Worm (Caenorhabditis elegans) whole organism, midembryonic: ENCODE measurements around the gene ZK1240.5.

Experiments used
- cog-1 ChIP-seq: sonication (generic microtip); optimal IDR thresholded peaks from 2 replicates; lab custom pipeline; 2016; ENCODE audit warnings: missing genetic modification characterization, missing compliant biosample characterization
- flt-1 ChIP-seq: fragments of 200-800 bp; sonication (Bioruptor generic); IDR thresholded peaks from 2 replicates; pipeline ENCODE4 v1.3.6; 2022; ENCODE audit warnings: missing genetic modification characterization, missing compliant biosample characterization
- med-1 ChIP-seq: sonication (generic microtip); optimal IDR thresholded peaks from 2 replicates; lab custom pipeline; 2017; ENCODE audit warnings: missing genetic modification characterization, mild to moderate bottlenecking, missing compliant biosample characterization, antibody characterized with exemption, missing genetic modification reagents; ENCODE audit not compliant: insufficient read depth
- ref-1 ChIP-seq: fragments of 200-800 bp; sonication (Bioruptor generic); conservative IDR thresholded peaks from 2 replicates; pipeline ENCODE4 v1.3.6; 2022; ENCODE audit warnings: missing genetic modification reagents, missing genetic modification characterization, missing compliant biosample characterization
- tab-1 ChIP-seq: fragments of 200-800 bp; sonication (Bioruptor generic); IDR thresholded peaks from 2 replicates; pipeline ENCODE4 v1.3.6; 2022; ENCODE audit warnings: missing genetic modification characterization, missing compliant biosample characterization
- ztf-29 ChIP-seq: fragments of 200-800 bp; sonication (Bioruptor generic); IDR thresholded peaks from 2 replicates; pipeline ENCODE4 v1.3.6; 2022; ENCODE audit warnings: missing genetic modification reagents, missing genetic modification characterization, missing compliant biosample characterization

DNA sequence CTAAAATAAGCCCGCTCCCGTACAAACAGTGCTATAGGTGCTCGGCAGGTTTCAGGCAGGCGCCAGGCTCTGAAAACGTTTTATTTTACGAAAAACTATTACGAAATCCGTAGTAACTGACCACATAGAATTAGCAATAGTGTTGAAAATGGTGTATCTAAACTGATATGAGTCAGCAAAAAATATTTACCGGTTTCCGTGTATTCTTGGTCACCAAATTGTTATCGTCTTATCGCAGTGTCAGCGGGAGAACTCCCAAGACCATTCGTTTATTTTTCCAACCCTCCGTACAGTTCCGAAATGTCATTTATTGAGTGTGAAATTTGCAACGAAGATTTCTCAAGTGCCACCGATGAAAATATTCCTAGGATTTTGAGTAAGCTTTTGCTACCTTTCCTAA, 14.5 kb upstream of the ZK1240.5 start, which contains the start of gene F43C11.8:
- TF ChIP-seq ztf-29 (GFP tag; lab: Robert Waterston, UW) (no peak), cog-1 (tag; lab: Kevin White, UChicago) (no peak), ref-1 (GFP tag; lab: Robert Waterston, UW) (no peak), flt-1 (GFP tag; lab: Robert Waterston, UW) (no peak), tab-1 (no peak), med-1 (GFP tag; lab: Kevin White, UChicago) (no peak)
